Worm (Caenorhabditis elegans): Measurements from ENCODE around the gene otpl-7.

ce11 chrV:8560916-8561315, 39.6 kb downstream of the otpl-7 start, which contains the start of gene acr-16:
- TF ChIP-seq snpc-4 (tag; optimal IDR thresholded peaks at IDR 0.05) (no peak), ama-1 (optimal IDR thresholded peaks at IDR 0.05) (no peak), nhr-76 (tag; optimal IDR thresholded peaks at IDR 0.05) (no peak), nhr-237 (tag; optimal IDR thresholded peaks at IDR 0.05) (no peak)

Measured in whole organism, L3 larva.